Worm (Caenorhabditis elegans) whole organism, L2 larva: Measurements from ENCODE around the gene hsp-16.41.
A peak's percentile ranks its signal among the peaks of the same experiment; 100 is the strongest.

ENCODE experiments used
- F13H6.1 ChIP-seq: sonication (generic microtip); optimal IDR thresholded peaks from 2 replicates; lab custom pipeline; 2016; ENCODE audit warnings: missing genetic modification characterization, missing compliant biosample characterization
- ZK546.5 ChIP-seq: sonication (generic microtip); optimal IDR thresholded peaks from 2 replicates; lab custom pipeline; 2017; ENCODE audit warnings: missing biosample characterization, missing genetic modification characterization
- alr-1 ChIP-seq: fragments of 150-350 bp; optimal IDR thresholded peaks from 2 replicates; lab custom pipeline; 2014; ENCODE audit warnings: missing biosample characterization, missing genetic modification characterization
- aly-2 ChIP-seq: fragments of 150-350 bp; optimal IDR thresholded peaks from 2 replicates; lab custom pipeline; 2014; ENCODE audit warnings: missing biosample characterization, missing genetic modification characterization
- blmp-1 ChIP-seq: sonication (generic microtip); optimal IDR thresholded peaks from 2 replicates; lab custom pipeline; 2017; ENCODE audit warnings: missing genetic modification characterization, mild to moderate bottlenecking, missing compliant biosample characterization, antibody characterized with exemption, moderate library complexity; ENCODE audit not compliant: insufficient read depth
- ceh-16 ChIP-seq: fragments of 150-350 bp; optimal IDR thresholded peaks from 2 replicates; lab custom pipeline; 2014; ENCODE audit warnings: missing biosample characterization, missing genetic modification characterization
- dmd-4 ChIP-seq: sonication (generic microtip); optimal IDR thresholded peaks from 2 replicates; lab custom pipeline; 2017; ENCODE audit warnings: missing biosample characterization, missing genetic modification characterization
- elt-1 ChIP-seq: fragments of 150-350 bp; optimal IDR thresholded peaks from 2 replicates; lab custom pipeline; 2014; ENCODE audit warnings: missing biosample characterization, missing genetic modification characterization
- elt-3 ChIP-seq: sonication (generic microtip); optimal IDR thresholded peaks from 2 replicates; lab custom pipeline; 2017; ENCODE audit warnings: missing biosample characterization, missing genetic modification characterization
- fos-1 ChIP-seq: fragments of 150-350 bp; optimal IDR thresholded peaks from 2 replicates; lab custom pipeline; 2014; ENCODE audit warnings: missing biosample characterization, missing genetic modification characterization
- gmeb-1 ChIP-seq: fragments of 150-350 bp; optimal IDR thresholded peaks from 2 replicates; lab custom pipeline; 2014; ENCODE audit warnings: missing biosample characterization, missing genetic modification characterization
- lin-11 ChIP-seq: fragments of 150-350 bp; sonication (generic microtip); optimal IDR thresholded peaks from 2 replicates; lab custom pipeline; 2014; ENCODE audit warnings: missing biosample characterization, missing genetic modification characterization, inconsistent platforms, mixed read lengths
- lin-39 ChIP-seq: fragments of 150-350 bp; optimal IDR thresholded peaks from 2 replicates; lab custom pipeline; 2014; ENCODE audit warnings: missing biosample characterization, missing genetic modification reagents, missing genetic modification characterization
- lsy-2 ChIP-seq, 2 experiments: fragments of 150-350 bp in 1 of 2; sonication (generic microtip) in 1 of 2; optimal IDR thresholded peaks; 2 replicates each; lab custom pipeline; 2014 to 2017; ENCODE audit warnings: missing biosample characterization in 2 of 2, missing genetic modification characterization in 2 of 2
- mbf-1 ChIP-seq: sonication (generic microtip); optimal IDR thresholded peaks from 2 replicates; lab custom pipeline; 2017; ENCODE audit warnings: missing biosample characterization, missing genetic modification characterization
- mdl-1 ChIP-seq, 2 experiments: fragments of 150-350 bp in 1 of 2; sonication (generic microtip) in 1 of 2; optimal IDR thresholded peaks; 2 replicates each; lab custom pipeline; 2017; ENCODE audit warnings: missing biosample characterization in 2 of 2, missing genetic modification characterization in 2 of 2
- nhr-10 ChIP-seq: sonication (generic microtip); optimal IDR thresholded peaks from 2 replicates; lab custom pipeline; 2017; ENCODE audit warnings: missing biosample characterization, missing genetic modification characterization
- nhr-11 ChIP-seq: fragments of 150-350 bp; optimal IDR thresholded peaks from 2 replicates; lab custom pipeline; 2014; ENCODE audit warnings: missing biosample characterization, missing genetic modification characterization
- nhr-21 ChIP-seq: fragments of 150-350 bp; optimal IDR thresholded peaks from 2 replicates; lab custom pipeline; 2014; ENCODE audit warnings: missing biosample characterization, missing genetic modification characterization
- nhr-23 ChIP-seq: fragments of 150-350 bp; optimal IDR thresholded peaks from 2 replicates; lab custom pipeline; 2014; ENCODE audit warnings: missing biosample characterization, missing genetic modification reagents, missing genetic modification characterization
- nhr-237 ChIP-seq: fragments of 150-350 bp; optimal IDR thresholded peaks from 2 replicates; lab custom pipeline; 2014; ENCODE audit warnings: missing biosample characterization, missing genetic modification characterization
- nhr-25 ChIP-seq: fragments of 150-350 bp; sonication (generic microtip); optimal IDR thresholded peaks from 3 replicates; lab custom pipeline; 2014; ENCODE audit warnings: missing biosample characterization, missing genetic modification characterization
- nhr-77 ChIP-seq: fragments of 150-350 bp; optimal IDR thresholded peaks from 2 replicates; lab custom pipeline; 2014; ENCODE audit warnings: missing biosample characterization, missing genetic modification characterization
- skn-1 ChIP-seq: sonication (generic microtip); optimal IDR thresholded peaks from 2 replicates; lab custom pipeline; 2017; ENCODE audit warnings: missing biosample characterization, missing genetic modification characterization
- sma-9 ChIP-seq, 2 experiments: fragments of 150-350 bp in 1 of 2; sonication (generic microtip) in 1 of 2; optimal IDR thresholded peaks; 2 replicates each; lab custom pipeline; 2014 to 2016; ENCODE audit warnings: missing genetic modification characterization in 2 of 2, mild to moderate bottlenecking in 1 of 2, missing biosample characterization in 1 of 2, missing compliant biosample characterization in 1 of 2, missing genetic modification reagents in 1 of 2, moderate library complexity in 1 of 2
- snpc-4 ChIP-seq: fragments of 150-350 bp; optimal IDR thresholded peaks from 2 replicates; lab custom pipeline; 2014; ENCODE audit warnings: missing biosample characterization, missing genetic modification characterization
- unc-39 ChIP-seq: fragments of 150-350 bp; optimal IDR thresholded peaks from 2 replicates; lab custom pipeline; 2014; ENCODE audit warnings: missing biosample characterization, missing genetic modification characterization
- unc-55 ChIP-seq: fragments of 150-350 bp; sonication (generic microtip); optimal IDR thresholded peaks from 3 replicates; lab custom pipeline; 2014; ENCODE audit warnings: missing biosample characterization, missing genetic modification reagents, missing genetic modification characterization
- zag-1 ChIP-seq: fragments of 150-350 bp; optimal IDR thresholded peaks from 2 replicates; lab custom pipeline; 2014; ENCODE audit warnings: missing biosample characterization, missing genetic modification characterization
- ztf-1 ChIP-seq: fragments of 200-800 bp; sonication (Bioruptor generic); conservative IDR thresholded peaks from 2 replicates; pipeline ENCODE4 v1.3.6; 2022; ENCODE audit warnings: missing genetic modification characterization, missing compliant biosample characterization
- ztf-11 ChIP-seq: sonication (generic microtip); optimal IDR thresholded peaks from 2 replicates; lab custom pipeline; 2017; ENCODE audit warnings: missing biosample characterization, missing genetic modification characterization
- ztf-4 ChIP-seq: fragments of 150-350 bp; optimal IDR thresholded peaks from 2 replicates; lab custom pipeline; 2014; ENCODE audit warnings: missing biosample characterization, missing genetic modification characterization

The hsp-16.41 gene

DNA sequence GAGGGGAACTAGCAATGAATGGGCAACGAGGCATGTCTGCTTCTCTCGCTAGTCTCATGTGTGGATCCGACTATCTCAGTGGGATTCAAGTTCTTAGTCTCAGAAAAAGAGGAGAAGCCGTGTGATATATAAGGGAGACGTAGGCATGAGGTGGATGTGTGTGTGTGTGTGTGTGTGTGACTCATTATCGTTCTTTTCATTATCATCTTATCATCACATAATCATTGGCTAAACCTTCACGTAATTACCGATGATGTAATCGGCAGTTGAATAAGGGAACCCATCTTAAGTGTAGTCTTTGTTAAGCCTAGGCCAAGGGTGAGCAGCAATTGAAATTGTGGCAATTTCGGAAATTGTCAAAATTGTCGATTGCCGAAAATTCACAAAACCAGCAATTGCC, 25.0 kb downstream of the hsp-16.41 start, which contains the start of gene Y32G9B.1:
Gene Y32G9B.1 (minus strand): TSS at position 101 of the 400 bp plus-strand sequence.
- TF ChIP-seq snpc-4 (tag; lab: Kevin White, UChicago) (no peak), nhr-21 (tag; lab: Kevin White, UChicago) (peak; percentile 3), fos-1 (tag; lab: Kevin White, UChicago) (peak; percentile 0), blmp-1 (tag; lab: Kevin White, UChicago) (peak; percentile 30)

DNA sequence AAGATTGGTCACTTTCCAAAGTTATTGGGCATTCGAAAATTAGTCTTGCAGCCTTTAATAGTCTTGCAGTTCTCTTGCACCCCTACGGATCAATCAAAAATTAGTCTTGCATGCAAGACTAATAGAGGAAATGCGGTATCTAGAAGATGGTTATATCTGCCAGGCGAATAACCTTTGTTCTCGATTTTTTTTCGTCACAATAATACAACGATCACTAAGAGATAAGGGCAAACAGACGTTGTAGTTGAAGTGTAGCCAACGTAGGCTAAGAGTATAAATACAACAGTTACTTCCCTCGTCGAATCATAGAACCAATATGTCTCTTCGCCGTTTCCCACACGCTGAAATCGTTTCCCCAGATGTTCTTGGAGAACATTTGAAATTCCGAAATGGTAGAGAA, 36.8 kb downstream of the hsp-16.41 start, which contains the start of gene T10B5.8:
Gene T10B5.8 (plus strand): TSS at position 301 of the 400 bp plus-strand sequence.
- no peak for TF ChIP-seq nhr-11 (tag; lab: Kevin White, UChicago)
- TF ChIP-seq F13H6.1 (tag; lab: Kevin White, UChicago) = no peak
- TF ChIP-seq gmeb-1 (tag; lab: Kevin White, UChicago) = no peak
- no peak for TF ChIP-seq ZK546.5 (tag; lab: Kevin White, UChicago)
- TF ChIP-seq elt-3 (tag; lab: Kevin White, UChicago) = no peak
- TF ChIP-seq nhr-25 (tag; lab: Kevin White, UChicago) = no peak
- TF ChIP-seq ceh-16 (tag; lab: Kevin White, UChicago) = no peak
- no peak for TF ChIP-seq nhr-23 (tag; lab: Kevin White, UChicago)
- no peak for TF ChIP-seq nhr-77
- TF ChIP-seq mdl-1 (tag; optimal IDR thresholded peaks at IDR 0.05; lab: Kevin White, UChicago) = no peak
- TF ChIP-seq snpc-4 (tag; lab: Kevin White, UChicago) = no peak
- TF ChIP-seq lsy-2 (tag; optimal IDR thresholded peaks at IDR 0.05; lab: Kevin White, UChicago) = no peak
- no peak for TF ChIP-seq aly-2
- no peak for TF ChIP-seq ztf-4 (tag; lab: Kevin White, UChicago)
- no peak for TF ChIP-seq ztf-1 (GFP tag; lab: Robert Waterston, UW)
- no peak for TF ChIP-seq alr-1 (tag; lab: Kevin White, UChicago)
- TF ChIP-seq nhr-237 (tag; lab: Kevin White, UChicago) = no peak

DNA sequence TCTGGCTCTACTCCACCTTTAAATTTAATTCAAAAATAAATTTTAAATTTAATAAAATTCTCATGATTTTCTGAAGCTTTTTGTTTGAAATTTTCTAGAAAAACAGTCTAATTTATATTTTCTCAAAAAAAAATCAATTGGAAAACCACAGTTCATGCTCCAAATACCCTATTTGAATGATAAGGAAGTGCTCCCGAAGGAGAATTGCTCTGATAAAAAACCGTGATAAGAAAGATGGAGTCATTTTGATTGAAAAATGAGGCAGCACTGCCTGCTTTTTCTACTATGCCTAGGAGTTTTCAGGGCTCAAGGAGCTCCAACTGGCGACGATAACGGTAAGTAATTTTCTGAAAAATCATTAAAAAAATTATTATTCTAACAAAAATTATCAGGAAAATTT, 41.0 kb downstream of the hsp-16.41 start, which contains the start of gene T10B5.7:
Gene T10B5.7 (plus strand): TSS at position 225 of the 400 bp plus-strand sequence.
- no peak for TF ChIP-seq elt-3 (tag; lab: Kevin White, UChicago)
- TF ChIP-seq zag-1 (tag; lab: Kevin White, UChicago) = no peak
- TF ChIP-seq fos-1 (tag; lab: Kevin White, UChicago) = peak; percentile 86

DNA sequence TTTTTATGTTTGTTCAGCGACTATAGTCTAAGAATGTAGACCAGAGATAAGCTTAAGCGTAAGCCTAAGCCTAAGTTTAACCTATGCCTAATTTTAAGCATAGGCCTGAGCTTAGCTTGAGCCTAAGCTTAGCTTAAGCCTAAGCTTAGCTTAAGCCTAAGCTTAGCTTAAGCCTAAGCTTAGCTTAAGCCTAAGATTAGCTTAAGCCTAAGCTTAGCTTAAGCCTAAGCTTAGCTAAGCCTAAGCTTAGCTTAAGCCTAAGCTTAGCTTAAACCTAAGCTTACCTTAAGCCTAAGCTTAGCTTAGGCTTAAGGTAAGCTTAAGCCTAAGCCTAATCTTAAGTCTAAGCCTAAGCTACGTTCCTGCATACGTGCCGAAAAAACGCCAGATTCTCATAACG, 43.6 kb downstream of the hsp-16.41 start:
- TF ChIP-seq lin-11 (tag; lab: Kevin White, UChicago) = no peak
- TF ChIP-seq ztf-11 (tag; lab: Kevin White, UChicago) = no peak
- TF ChIP-seq elt-1 = no peak
- TF ChIP-seq ztf-4 (tag; lab: Kevin White, UChicago) = no peak
- TF ChIP-seq nhr-11 (tag; lab: Kevin White, UChicago) = no peak
- TF ChIP-seq unc-55 = no peak
- TF ChIP-seq skn-1 (tag; lab: Kevin White, UChicago) = no peak
- no peak for TF ChIP-seq mbf-1
- TF ChIP-seq nhr-21 (tag; lab: Kevin White, UChicago) = no peak
- TF ChIP-seq unc-39 (tag; lab: Kevin White, UChicago) = no peak
- TF ChIP-seq sma-9 (GFP tag; optimal IDR thresholded peaks at IDR 0.05; lab: Kevin White, UChicago) = no peak
- no peak for TF ChIP-seq sma-9 (tag; optimal IDR thresholded peaks at IDR 0.05; lab: Kevin White, UChicago)
- no peak for TF ChIP-seq snpc-4 (tag; lab: Kevin White, UChicago)
- no peak for TF ChIP-seq nhr-10 (tag; lab: Kevin White, UChicago)
- no peak for TF ChIP-seq alr-1 (tag; lab: Kevin White, UChicago)
- TF ChIP-seq fos-1 (tag; lab: Kevin White, UChicago) = no peak
- TF ChIP-seq lin-39 (tag; lab: Kevin White, UChicago) = no peak
- no peak for TF ChIP-seq dmd-4 (tag; lab: Kevin White, UChicago)
- TF ChIP-seq, all 48 proteins: peak for 0

DNA sequence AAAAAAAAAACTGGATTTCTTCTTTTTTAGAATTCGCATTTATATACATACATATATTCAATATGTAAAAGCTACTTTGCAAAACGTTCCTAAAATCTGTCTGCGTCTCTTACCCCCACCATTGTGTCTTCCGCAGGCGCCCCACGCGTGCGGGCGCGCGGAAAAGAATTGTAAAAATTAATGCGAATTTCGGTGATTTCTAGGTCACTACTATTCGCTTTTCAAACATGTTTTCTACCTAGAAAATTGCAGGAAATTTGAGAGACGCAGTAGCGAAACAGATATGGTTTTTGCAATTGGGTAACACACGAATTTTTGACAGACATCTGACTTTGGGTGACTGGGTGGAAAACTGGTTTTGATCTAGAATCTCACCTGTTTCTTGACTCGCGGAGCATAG, 50.1 kb downstream of the hsp-16.41 start:
- peak; percentile 23 for TF ChIP-seq nhr-25 (tag; lab: Kevin White, UChicago)
- TF ChIP-seq ztf-11 (tag; lab: Kevin White, UChicago) = no peak
- TF ChIP-seq, all 48 proteins: peak for 1
